Worm (Caenorhabditis elegans): ENCODE measurements around the gene F36H5.10.

ce11 chrII:1719153-1719552 lies 38.0 kb upstream of the F36H5.10 start, which contains the start of gene fbxb-48:
- TF ChIP-seq pes-1 (GFP tag; IDR thresholded peaks at IDR 0.05) (no peak), ceh-36 (tag; optimal IDR thresholded peaks at IDR 0.05) (no peak), ama-1 (optimal IDR thresholded peaks at IDR 0.05) (no peak), B0310.2 (tag; optimal IDR thresholded peaks at IDR 0.05) (no peak), flt-1 (GFP tag; IDR thresholded peaks at IDR 0.05) (no peak), sea-1 (GFP tag; conservative IDR thresholded peaks at IDR 0.05) (no peak), hmbx-1 (tag; optimal IDR thresholded peaks at IDR 0.05) (no peak), hmg-4 (GFP tag; optimal IDR thresholded peaks at IDR 0.05) (no peak), tbx-11 (GFP tag; IDR thresholded peaks at IDR 0.05) (no peak), scrt-1 (GFP tag; IDR thresholded peaks at IDR 0.05) (no peak), hnd-1 (tag; optimal IDR thresholded peaks at IDR 0.05) (no peak)

Data from whole organism, early embryonic.